Fruit fly (Drosophila melanogaster) whole organism, adult: ENCODE data around the gene eRF3.
A peak's percentile ranks its signal among the peaks of the same experiment; 100 is the strongest.

Source experiments
- CG11617 ChIP-seq: fragments of 200-800 bp; sonication (Bioruptor generic); optimal IDR thresholded peaks from 2 replicates; lab custom pipeline; 2017; ENCODE audit warnings: mild to moderate bottlenecking, missing biosample characterization, missing genetic modification reagents, missing genetic modification characterization
- CG12768 ChIP-seq: fragments of 200-800 bp; sonication (Bioruptor generic); optimal IDR thresholded peaks from 2 replicates; lab custom pipeline; 2017; ENCODE audit warnings: missing biosample characterization, missing genetic modification characterization, mild to moderate bottlenecking, moderate library complexity, missing genetic modification reagents
- CG14711 ChIP-seq: fragments of 200-800 bp; sonication (Bioruptor generic); optimal IDR thresholded peaks from 2 replicates; lab custom pipeline; 2018; ENCODE audit warnings: missing biosample characterization, mild to moderate bottlenecking, missing genetic modification characterization, moderate library complexity
- CG1620 ChIP-seq: fragments of 200-800 bp; sonication (Bioruptor generic); optimal IDR thresholded peaks from 2 replicates; lab custom pipeline; 2016; ENCODE audit warnings: missing biosample characterization, missing genetic modification characterization
- CG33017 ChIP-seq: fragments of 200-800 bp; sonication (Bioruptor generic); optimal IDR thresholded peaks from 2 replicates; lab custom pipeline; 2018; ENCODE audit warnings: missing biosample characterization, mild to moderate bottlenecking, missing genetic modification characterization, moderate library complexity
- CG5204 ChIP-seq: fragments of 200-800 bp; sonication (Bioruptor generic); optimal IDR thresholded peaks from 2 replicates; lab custom pipeline; 2016; ENCODE audit warnings: missing biosample characterization, missing genetic modification characterization
- CG7045 ChIP-seq: fragments of 200-800 bp; sonication (Bioruptor generic); optimal IDR thresholded peaks from 2 replicates; lab custom pipeline; 2017; ENCODE audit warnings: missing biosample characterization, mild to moderate bottlenecking, missing genetic modification characterization
- CG7101 ChIP-seq: fragments of 200-800 bp; sonication (Bioruptor generic); optimal IDR thresholded peaks from 2 replicates; lab custom pipeline; 2018; ENCODE audit warnings: missing biosample characterization, mild to moderate bottlenecking, missing genetic modification characterization, moderate library complexity
- Clk ChIP-seq: fragments of 200-800 bp; sonication (Bioruptor generic); optimal IDR thresholded peaks from 2 replicates; lab custom pipeline; 2017; ENCODE audit warnings: missing biosample characterization, missing genetic modification characterization
- Crg-1 ChIP-seq: fragments of 200-800 bp; sonication (Bioruptor generic); optimal IDR thresholded peaks from 2 replicates; lab custom pipeline; 2016; ENCODE audit warnings: missing biosample characterization, missing genetic modification characterization
- Hr96 ChIP-seq: fragments of 200-800 bp; sonication (Bioruptor generic); optimal IDR thresholded peaks from 2 replicates; lab custom pipeline; 2016; ENCODE audit warnings: missing biosample characterization, missing genetic modification characterization
- Mnt ChIP-seq: fragments of 200-800 bp; sonication (Bioruptor generic); optimal IDR thresholded peaks from 2 replicates; lab custom pipeline; 2016; ENCODE audit warnings: missing biosample characterization, mild to moderate bottlenecking, missing genetic modification characterization
- bab1 ChIP-seq: fragments of 200-800 bp; sonication (Bioruptor generic); optimal IDR thresholded peaks from 3 replicates; lab custom pipeline; 2019; ENCODE audit warnings: missing biosample characterization, mild to moderate bottlenecking, missing genetic modification characterization, moderate library complexity
- cic ChIP-seq: fragments of 200-800 bp; sonication (Bioruptor generic); optimal IDR thresholded peaks from 2 replicates; lab custom pipeline; 2017; ENCODE audit warnings: missing biosample characterization, mild to moderate bottlenecking, missing genetic modification characterization, moderate library complexity
- cnc ChIP-seq, 2 experiments: fragments of >200 bp; optimal IDR thresholded peaks; 2 replicates each; lab custom pipeline; 2017
- kay ChIP-seq: fragments of 200-800 bp; sonication (Bioruptor generic); peaks from one replicate; lab custom pipeline; 2016; ENCODE audit warnings: missing biosample characterization, missing genetic modification characterization, borderline replicate concordance
- ovo ChIP-seq: fragments of 200-800 bp; sonication (Bioruptor generic); optimal IDR thresholded peaks from 2 replicates; lab custom pipeline; 2016; ENCODE audit warnings: missing biosample characterization, missing genetic modification characterization
- pad ChIP-seq: fragments of 200-800 bp; sonication (Bioruptor generic); optimal IDR thresholded peaks from 3 replicates; lab custom pipeline; 2017; ENCODE audit warnings: missing biosample characterization, missing genetic modification characterization, mild to moderate bottlenecking, moderate library complexity, missing genetic modification reagents
- tj ChIP-seq: fragments of 200-800 bp; sonication (Bioruptor generic); optimal IDR thresholded peaks from 3 replicates; lab custom pipeline; 2017; ENCODE audit warnings: missing biosample characterization, mild to moderate bottlenecking, missing genetic modification characterization, moderate library complexity
- toe ChIP-seq: fragments of 200-800 bp; sonication (Bioruptor generic); optimal IDR thresholded peaks from 2 replicates; lab custom pipeline; 2016; ENCODE audit warnings: missing biosample characterization, missing genetic modification characterization

eRF3 gene

DNA sequence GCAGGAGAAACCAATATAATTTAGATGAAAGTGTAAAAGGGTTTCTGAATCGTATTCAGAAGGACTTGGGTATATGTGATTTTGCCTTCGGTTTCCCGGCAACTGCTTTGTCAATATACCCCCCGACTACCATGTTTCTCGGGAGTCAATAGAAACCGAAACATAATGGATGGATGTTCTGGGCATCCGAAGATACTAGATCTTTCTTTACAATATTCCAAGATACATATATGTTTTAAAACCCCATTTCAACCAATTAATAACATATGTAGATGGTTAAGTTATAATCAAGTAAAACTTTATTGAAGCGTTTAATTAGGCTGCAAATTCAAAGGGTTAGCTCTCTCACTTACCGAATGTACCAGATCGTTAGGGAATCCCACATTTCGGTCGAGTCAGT is 3.5 kb upstream of the eRF3 start, which contains the start of gene CG5435:
CG5435 (minus strand) TSS at position 101 of the 400 bp plus-strand sequence.
- TF ChIP-seq CG1620 (GFP tag; lab: Kevin White, UChicago) (no peak), tj (GFP tag; lab: Kevin White, UChicago) (no peak), CG5204 (GFP tag; lab: Kevin White, UChicago) (no peak), pad (GFP tag; lab: Kevin White, UChicago) (no peak), CG11617 (no peak), CG7101 (no peak), bab1 (GFP tag; lab: Kevin White, UChicago) (no peak), CG12768 (GFP tag; lab: Kevin White, UChicago) (no peak), CG14711 (tag; lab: Kevin White, UChicago) (no peak), cnc (optimal IDR thresholded peaks at IDR 0.05; lab: Kevin White, UChicago) (no peak), kay (GFP tag; lab: Kevin White, UChicago) (no peak), Crg-1 (GFP tag; lab: Kevin White, UChicago) (no peak), ovo (GFP tag; lab: Kevin White, UChicago) (no peak), toe (no peak), Mnt (GFP tag; lab: Kevin White, UChicago) (no peak)

DNA sequence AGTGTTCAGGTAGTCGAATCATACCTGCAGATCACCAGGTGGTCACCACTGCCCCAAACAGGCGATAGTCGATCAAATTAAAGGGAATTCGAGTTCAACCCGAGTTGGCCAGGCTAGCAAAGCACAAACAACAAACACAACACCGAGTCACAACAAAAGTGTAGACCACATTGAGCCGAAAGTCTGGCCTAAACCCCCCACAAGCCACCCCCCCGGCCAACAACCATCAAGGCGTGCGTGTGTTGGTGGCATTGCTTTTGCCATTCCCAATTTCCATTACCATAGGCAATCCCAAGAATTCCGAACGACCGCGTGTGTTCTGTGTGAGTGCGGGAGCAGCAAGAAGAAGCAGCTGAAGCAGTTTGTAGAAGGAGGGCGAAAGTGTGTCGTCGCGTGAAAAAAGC is 285 bp downstream of the eRF3 start, which contains the start of gene SC35:
SC35 (minus strand) TSS at position 131 of the 404 bp plus-strand sequence.
- TF ChIP-seq pad (GFP tag; lab: Kevin White, UChicago) (no peak), Mnt (GFP tag; lab: Kevin White, UChicago) (peak; percentile 90), tj (GFP tag; lab: Kevin White, UChicago) (no peak), CG12768 (GFP tag; lab: Kevin White, UChicago) (peak; percentile 62), Hr96 (GFP tag; lab: Kevin White, UChicago) (no peak), cic (GFP tag; lab: Kevin White, UChicago) (peak; percentile 10), CG14711 (tag; lab: Kevin White, UChicago) (peak; percentile 4)

DNA sequence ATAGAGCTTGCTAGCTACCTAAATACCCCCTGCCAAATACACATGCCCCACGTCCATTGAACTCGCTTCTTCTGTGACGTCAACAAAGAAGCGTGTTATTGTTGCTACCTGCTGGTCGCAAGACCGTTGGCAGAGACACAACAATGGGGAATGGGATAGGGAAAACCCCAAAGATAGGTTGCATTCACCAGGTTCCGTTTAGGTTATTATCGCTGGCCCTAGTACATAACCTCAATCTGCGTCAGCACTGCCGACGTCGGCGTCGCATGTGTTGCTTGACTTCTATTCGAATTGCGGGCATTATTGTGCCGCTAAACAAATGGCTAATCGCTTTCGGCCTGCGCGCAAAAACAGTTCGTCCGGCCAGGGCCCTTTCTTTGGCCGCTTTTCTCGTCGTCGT is 1.2 kb downstream of the eRF3 start:
- no peak for TF ChIP-seq tj (GFP tag; lab: Kevin White, UChicago)
- peak; percentile 4 for TF ChIP-seq ovo (GFP tag; lab: Kevin White, UChicago)
- TF ChIP-seq CG11617 = no peak
- TF ChIP-seq cnc (optimal IDR thresholded peaks at IDR 0.05; lab: Kevin White, UChicago) = no peak
- no peak for TF ChIP-seq CG5204 (GFP tag; lab: Kevin White, UChicago)
- no peak for TF ChIP-seq kay (GFP tag; lab: Kevin White, UChicago)
- TF ChIP-seq CG33017 (tag; lab: Kevin White, UChicago) = no peak
- no peak for TF ChIP-seq CG1620 (GFP tag; lab: Kevin White, UChicago)
- TF ChIP-seq cic (GFP tag; lab: Kevin White, UChicago) = no peak
- no peak for TF ChIP-seq pad (GFP tag; lab: Kevin White, UChicago)
- no peak for TF ChIP-seq Clk (GFP tag; lab: Kevin White, UChicago)
- TF ChIP-seq Mnt (GFP tag; lab: Kevin White, UChicago) = peak; percentile 35
- no peak for TF ChIP-seq Crg-1 (GFP tag; lab: Kevin White, UChicago)

DNA sequence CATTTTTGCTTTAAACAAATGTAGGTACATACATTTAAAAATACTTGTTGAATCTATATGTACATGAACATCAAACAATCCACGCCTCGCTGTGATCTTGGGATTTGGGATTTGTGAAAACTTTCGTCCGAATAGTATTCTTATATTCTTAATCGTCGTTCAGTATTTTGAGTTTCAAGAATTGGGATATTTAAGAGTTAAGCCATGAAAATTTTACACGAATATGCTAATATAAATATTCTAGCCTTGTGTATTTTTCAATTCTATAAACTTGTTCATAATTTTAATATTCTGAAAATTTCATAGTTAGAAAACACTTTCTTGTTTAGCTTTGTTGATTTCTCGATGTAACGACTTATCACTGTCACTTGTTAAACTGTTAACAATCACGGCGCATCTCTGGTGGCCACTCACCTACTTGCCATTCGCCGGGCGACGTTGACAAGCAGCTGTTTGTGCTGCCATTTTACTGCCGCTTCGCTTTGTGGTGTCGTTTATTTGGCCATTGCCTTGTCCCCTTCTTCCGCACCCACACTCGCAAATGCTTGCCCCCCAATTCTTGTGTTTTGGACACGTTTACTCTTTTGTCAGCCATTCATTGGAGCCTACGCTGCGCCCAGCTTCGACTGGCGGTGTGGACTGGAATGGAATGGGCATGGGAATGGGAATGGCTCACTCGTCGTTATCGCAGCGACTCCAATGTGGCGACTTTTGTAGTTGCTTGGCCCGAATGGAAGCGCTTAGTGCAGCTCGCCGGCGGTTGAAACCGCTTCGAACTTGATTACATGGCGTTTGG is 1.9 kb downstream of the eRF3 start:
- TF ChIP-seq toe = peak; percentile 10
- TF ChIP-seq CG11617 = no peak
- no peak for TF ChIP-seq CG7101
- TF ChIP-seq CG12768 (GFP tag; lab: Kevin White, UChicago) = peak; percentile 64
- peak; percentile 16 for TF ChIP-seq bab1 (GFP tag; lab: Kevin White, UChicago)
- TF ChIP-seq CG1620 (GFP tag; lab: Kevin White, UChicago) = peak; percentile 23

DNA sequence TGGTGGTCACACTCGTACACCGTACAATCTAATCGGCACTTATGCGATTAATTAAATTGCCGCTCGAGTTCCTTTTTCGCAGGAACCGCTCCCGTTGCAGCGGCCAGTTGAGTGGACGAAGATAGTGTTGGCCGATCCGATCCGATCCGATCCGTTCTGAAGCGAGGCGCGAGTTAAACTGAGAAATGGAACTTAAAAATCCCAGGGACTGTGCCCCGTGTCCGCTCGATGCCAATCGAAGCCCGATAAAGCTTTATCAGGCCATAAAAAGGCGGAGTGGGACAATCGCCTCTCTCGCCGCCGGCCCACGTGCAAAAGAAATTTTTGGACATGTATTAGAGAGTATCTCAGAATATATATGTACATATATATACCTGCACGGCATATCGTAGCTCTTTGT is 11.5 kb downstream of the eRF3 start, which contains the start of gene Oatp33Ea:
Oatp33Ea (minus strand) TSS at position 182 of the 400 bp plus-strand sequence.
- peak; percentile 13 for TF ChIP-seq ovo (GFP tag; lab: Kevin White, UChicago)
- TF ChIP-seq cic (GFP tag; lab: Kevin White, UChicago) = peak; percentile 90
- no peak for TF ChIP-seq CG1620 (GFP tag; lab: Kevin White, UChicago)
- TF ChIP-seq CG7101 = no peak
- TF ChIP-seq Crg-1 (GFP tag; lab: Kevin White, UChicago) = no peak
- TF ChIP-seq Mnt (GFP tag; lab: Kevin White, UChicago) = peak; percentile 74
- peak; percentile 1 for TF ChIP-seq CG12768 (GFP tag; lab: Kevin White, UChicago)

DNA sequence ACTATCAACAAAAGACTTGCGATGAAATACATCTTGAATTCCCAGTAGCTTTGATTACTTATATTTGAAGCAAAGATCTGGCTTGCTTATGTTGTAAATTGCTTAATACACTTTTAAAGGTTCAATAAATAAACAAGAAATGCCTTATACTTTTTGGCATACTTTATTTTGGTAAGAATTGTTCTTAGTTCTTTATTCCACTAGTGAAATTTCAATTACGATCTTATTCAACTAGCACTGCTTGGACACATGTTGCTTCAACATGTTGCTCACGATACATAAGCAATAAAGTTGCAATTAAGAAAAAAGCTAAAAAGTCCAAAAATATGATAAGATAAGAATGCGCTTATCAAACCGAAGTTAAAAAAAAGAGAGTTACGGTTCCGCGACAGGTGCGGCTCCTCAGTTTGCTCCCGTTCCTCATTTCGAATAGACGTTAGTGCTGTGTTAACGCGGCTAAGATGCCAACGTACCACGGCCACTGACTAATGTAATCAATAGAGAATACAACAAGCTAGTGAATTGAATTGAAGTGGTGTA is 13.9 kb downstream of the eRF3 start, which contains the start of the genes CG5421 and Oatp33Eb:
CG5421 (minus strand) TSS at position 51 of the 540 bp plus-strand sequence.
Oatp33Eb (plus strand) TSS at position 403 of the 540 bp plus-strand sequence.
- TF ChIP-seq CG7101 (no peak), CG11617 (peak; percentile 44), CG12768 (GFP tag; lab: Kevin White, UChicago) (peak; percentile 22), kay (GFP tag; lab: Kevin White, UChicago) (peak; percentile 5), CG7045 (GFP tag; lab: Kevin White, UChicago) (no peak), pad (GFP tag; lab: Kevin White, UChicago) (no peak), CG1620 (GFP tag; lab: Kevin White, UChicago) (no peak), toe (no peak), Clk (GFP tag; lab: Kevin White, UChicago) (no peak), cic (GFP tag; lab: Kevin White, UChicago) (peak; percentile 72), ovo (GFP tag; lab: Kevin White, UChicago) (no peak), CG33017 (tag; lab: Kevin White, UChicago) (peak; percentile 73), Mnt (GFP tag; lab: Kevin White, UChicago) (peak; percentile 37), cnc (optimal IDR thresholded peaks at IDR 0.05; lab: Kevin White, UChicago) (no peak), tj (GFP tag; lab: Kevin White, UChicago) (no peak), bab1 (GFP tag; lab: Kevin White, UChicago) (no peak), CG14711 (tag; lab: Kevin White, UChicago) (no peak), CG5204 (GFP tag; lab: Kevin White, UChicago) (no peak), Crg-1 (GFP tag; lab: Kevin White, UChicago) (no peak), Hr96 (GFP tag; lab: Kevin White, UChicago) (no peak)
